Worm (Caenorhabditis elegans) whole organism, L3 larva: Measurements from ENCODE around the gene gpb-1.

Source experiments
- R02D3.7 ChIP-seq: fragments of 150-350 bp; optimal IDR thresholded peaks from 2 replicates; lab custom pipeline; 2014; ENCODE audit warnings: missing biosample characterization, missing genetic modification characterization
- ZK546.5 ChIP-seq: sonication (generic microtip); optimal IDR thresholded peaks from 2 replicates; lab custom pipeline; 2017; ENCODE audit warnings: missing biosample characterization, missing genetic modification characterization
- aly-2 ChIP-seq: fragments of 150-350 bp; optimal IDR thresholded peaks from 2 replicates; lab custom pipeline; 2014; ENCODE audit warnings: missing biosample characterization, missing genetic modification characterization
- ama-1 ChIP-seq: fragments of 150-350 bp; optimal IDR thresholded peaks from 2 replicates; lab custom pipeline; 2018
- ceh-28 ChIP-seq: fragments of 150-350 bp; optimal IDR thresholded peaks from 2 replicates; lab custom pipeline; 2014; ENCODE audit warnings: missing biosample characterization, missing genetic modification reagents, missing genetic modification characterization
- egl-5 ChIP-seq: fragments of 150-350 bp; optimal IDR thresholded peaks from 2 replicates; lab custom pipeline; 2017; ENCODE audit warnings: missing biosample characterization, missing genetic modification reagents, missing genetic modification characterization, inconsistent platforms
- elt-1 ChIP-seq: fragments of 150-350 bp; optimal IDR thresholded peaks from 2 replicates; lab custom pipeline; 2014; ENCODE audit warnings: missing biosample characterization, missing genetic modification characterization
- elt-2 ChIP-seq: sonication (generic microtip); optimal IDR thresholded peaks from 2 replicates; lab custom pipeline; 2016; ENCODE audit warnings: missing genetic modification reagents, mild to moderate bottlenecking, missing genetic modification characterization, missing compliant biosample characterization
- eor-1 ChIP-seq, 2 experiments: fragments of 150-350 bp; optimal IDR thresholded peaks; 2 replicates each; lab custom pipeline; 2014 to 2018; ENCODE audit warnings: missing biosample characterization in 2 of 2, missing genetic modification characterization in 2 of 2
- fkh-10 ChIP-seq: sonication (generic microtip); optimal IDR thresholded peaks from 2 replicates; lab custom pipeline; 2017; ENCODE audit warnings: missing biosample characterization, missing genetic modification reagents, missing genetic modification characterization
- fkh-2 ChIP-seq: fragments of 150-350 bp; optimal IDR thresholded peaks from 2 replicates; lab custom pipeline; 2014; ENCODE audit warnings: missing biosample characterization, missing genetic modification reagents, missing genetic modification characterization
- fos-1 ChIP-seq: fragments of 150-350 bp; optimal IDR thresholded peaks from 2 replicates; lab custom pipeline; 2014; ENCODE audit warnings: missing biosample characterization, missing genetic modification characterization
- hmg-11 ChIP-seq: sonication (generic microtip); optimal IDR thresholded peaks from 2 replicates; lab custom pipeline; 2016; ENCODE audit warnings: missing genetic modification characterization, missing compliant biosample characterization
- lin-15B ChIP-seq: fragments of 150-350 bp; optimal IDR thresholded peaks from 2 replicates; lab custom pipeline; 2014; ENCODE audit warnings: missing biosample characterization, missing genetic modification characterization
- lin-39 ChIP-seq: fragments of 150-350 bp; optimal IDR thresholded peaks from 2 replicates; lab custom pipeline; 2018; ENCODE audit warnings: missing biosample characterization, missing genetic modification reagents, missing genetic modification characterization
- mdl-1 ChIP-seq: fragments of 150-350 bp; optimal IDR thresholded peaks from 2 replicates; lab custom pipeline; 2014; ENCODE audit warnings: missing biosample characterization, missing genetic modification characterization
- mml-1 ChIP-seq: fragments of 150-350 bp; sonication (generic microtip); optimal IDR thresholded peaks from 3 replicates; lab custom pipeline; 2014; ENCODE audit warnings: missing biosample characterization, missing genetic modification characterization
- nfya-1 ChIP-seq: sonication (generic microtip); optimal IDR thresholded peaks from 2 replicates; lab custom pipeline; 2017; ENCODE audit warnings: missing genetic modification characterization, mild to moderate bottlenecking, missing compliant biosample characterization, antibody characterized with exemption, moderate library complexity; ENCODE audit not compliant: insufficient read depth
- nhr-11 ChIP-seq: fragments of 150-350 bp; optimal IDR thresholded peaks from 2 replicates; lab custom pipeline; 2014; ENCODE audit warnings: missing biosample characterization, missing genetic modification characterization
- nhr-23 ChIP-seq: fragments of 150-350 bp; optimal IDR thresholded peaks from 2 replicates; lab custom pipeline; 2014; ENCODE audit warnings: missing biosample characterization, missing genetic modification reagents, missing genetic modification characterization
- nhr-25 ChIP-seq: sonication (generic microtip); optimal IDR thresholded peaks from 2 replicates; lab custom pipeline; 2017; ENCODE audit warnings: missing biosample characterization, missing genetic modification characterization
- nhr-43 ChIP-seq: sonication (generic microtip); optimal IDR thresholded peaks from 2 replicates; lab custom pipeline; 2016; ENCODE audit warnings: mild to moderate bottlenecking, missing genetic modification characterization, missing compliant biosample characterization; ENCODE audit not compliant: poor library complexity, severe bottlenecking
- nhr-77 ChIP-seq: fragments of 150-350 bp; optimal IDR thresholded peaks from 2 replicates; lab custom pipeline; 2014; ENCODE audit warnings: missing biosample characterization, missing genetic modification characterization
- pha-4 ChIP-seq: fragments of 150-350 bp; optimal IDR thresholded peaks from 2 replicates; lab custom pipeline; 2014; ENCODE audit warnings: missing biosample characterization, missing genetic modification reagents, missing genetic modification characterization
- pqm-1 ChIP-seq: fragments of 150-350 bp; optimal IDR thresholded peaks from 2 replicates; lab custom pipeline; 2017; ENCODE audit warnings: missing biosample characterization, missing genetic modification characterization, inconsistent platforms
- sea-2 ChIP-seq: fragments of 150-350 bp; sonication (generic microtip); optimal IDR thresholded peaks from 4 replicates; lab custom pipeline; 2014; ENCODE audit warnings: missing biosample characterization, missing genetic modification reagents, missing genetic modification characterization
- skn-1 ChIP-seq: fragments of 150-350 bp; optimal IDR thresholded peaks from 2 replicates; lab custom pipeline; 2014; ENCODE audit warnings: missing biosample characterization, missing genetic modification characterization
- tbx-2 ChIP-seq: sonication (generic microtip); optimal IDR thresholded peaks from 2 replicates; lab custom pipeline; 2016; ENCODE audit warnings: mild to moderate bottlenecking, missing genetic modification characterization, missing compliant biosample characterization
- unc-62 ChIP-seq: fragments of 150-350 bp; sonication (generic microtip); optimal IDR thresholded peaks from 4 replicates; lab custom pipeline; 2014; ENCODE audit warnings: missing biosample characterization, missing genetic modification reagents, missing genetic modification characterization
- ztf-11 ChIP-seq: fragments of 150-350 bp; optimal IDR thresholded peaks from 2 replicates; lab custom pipeline; 2014; ENCODE audit warnings: missing biosample characterization, missing genetic modification characterization

gpb-1 gene

DNA sequence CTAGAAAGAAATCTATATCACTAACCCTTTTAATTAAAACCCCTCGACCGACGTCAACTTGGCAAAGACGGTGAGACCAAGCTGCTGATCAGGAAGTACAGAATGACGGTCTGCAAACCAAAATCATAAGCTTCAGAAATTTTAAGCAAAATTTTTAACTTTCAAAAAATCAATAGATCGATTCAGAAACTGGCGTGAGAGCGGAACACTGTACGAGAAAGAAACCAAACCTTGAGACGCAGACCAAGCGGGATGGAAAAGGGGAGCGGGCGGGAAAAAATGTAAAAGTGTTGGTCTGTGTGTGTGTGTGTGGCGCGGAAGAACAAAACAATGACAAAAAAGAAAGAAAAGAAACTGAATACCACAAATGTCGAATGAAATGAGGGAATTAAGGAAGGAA lies at the start of gene gpb-1, which contains the start of gene F44E5.17:
Gene gpb-1, minus strand, starts transcription at position 118 of the 400 bp plus-strand sequence.
Gene F44E5.17, minus strand, starts transcription at position 101 of the 400 bp plus-strand sequence.
- TF ChIP-seq aly-2 (tag; lab: Kevin White, UChicago): no peak
- TF ChIP-seq ceh-28 (tag; lab: Kevin White, UChicago): peak; percentile 29
- no peak for TF ChIP-seq pqm-1 (tag; lab: Kevin White, UChicago)
- TF ChIP-seq, all 47 proteins: peak for 1

DNA sequence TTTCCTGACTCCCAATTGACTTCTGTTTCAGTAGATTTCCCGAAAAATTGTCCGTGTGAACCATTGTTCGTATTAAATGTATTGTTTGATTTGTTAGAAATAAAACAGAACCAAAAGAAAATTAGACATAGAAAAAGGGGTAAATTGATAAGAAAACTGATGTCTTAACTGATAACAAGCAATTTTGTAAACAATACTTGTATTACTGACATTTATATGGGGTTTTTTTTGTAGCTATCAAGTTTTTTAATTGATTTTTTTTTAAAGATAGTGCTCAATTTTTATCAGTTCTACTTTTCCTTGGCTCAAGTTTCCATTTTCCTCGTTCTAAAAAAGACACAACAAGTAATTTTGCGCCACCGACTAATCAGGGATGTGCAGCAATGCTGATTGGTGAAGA lies 48.8 kb upstream of the gpb-1 start:
- TF ChIP-seq tbx-2: no peak
- peak; percentile 92 for TF ChIP-seq elt-2 (tag; lab: Kevin White, UChicago)
- peak; percentile 58 for TF ChIP-seq pqm-1 (tag; lab: Kevin White, UChicago)
- TF ChIP-seq sea-2 (GFP tag; lab: Kevin White, UChicago): no peak
- no peak for TF ChIP-seq mml-1
- peak; percentile 90 for TF ChIP-seq pha-4 (tag; lab: Kevin White, UChicago)
- no peak for TF ChIP-seq ama-1 (lab: Kevin White, UChicago)
- TF ChIP-seq ZK546.5 (tag; lab: Kevin White, UChicago): no peak
- no peak for TF ChIP-seq fkh-10 (GFP tag; lab: Kevin White, UChicago)
- TF ChIP-seq nhr-77: no peak

DNA sequence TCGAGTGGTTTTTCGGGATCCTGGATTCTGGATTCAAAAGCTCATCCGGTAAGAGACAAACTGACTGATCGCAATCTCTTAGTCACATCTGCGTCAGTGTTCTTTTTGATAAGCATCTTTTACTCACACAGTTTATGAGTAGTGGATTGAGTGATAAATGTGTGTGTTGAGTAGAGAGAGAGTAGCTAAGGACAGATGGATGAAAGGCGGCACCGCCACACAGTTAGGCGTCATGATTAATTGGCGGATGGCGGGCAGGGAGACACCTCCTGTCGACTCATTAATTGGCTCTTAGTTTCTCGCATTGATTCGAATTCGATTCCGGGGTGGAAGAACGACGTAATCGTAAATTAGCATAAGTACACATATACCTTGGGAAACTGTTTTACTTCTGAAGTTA lies 46.0 kb upstream of the gpb-1 start:
- TF ChIP-seq lin-39 (peak; percentile 44), pqm-1 (tag; lab: Kevin White, UChicago) (no peak)

DNA sequence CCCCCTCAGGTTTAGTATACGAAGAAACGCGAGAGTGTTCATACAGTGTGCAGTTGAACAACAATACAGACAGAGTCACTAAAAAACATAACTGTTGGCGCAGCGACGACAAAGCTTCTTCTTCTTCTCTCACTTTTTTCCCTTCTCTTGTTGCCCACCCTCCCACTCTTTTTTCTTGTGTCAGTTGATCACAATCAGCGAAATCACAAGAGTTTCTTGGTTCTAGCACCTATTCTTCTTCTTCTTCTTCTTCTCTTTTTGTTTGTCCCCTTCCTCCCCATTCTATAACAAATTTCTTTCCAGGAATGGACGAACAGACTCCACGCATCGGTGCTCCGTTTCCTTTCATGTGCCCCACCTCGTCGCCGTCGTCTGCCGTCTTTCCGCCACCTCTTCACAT lies 42.0 kb upstream of the gpb-1 start, which contains the start of gene F43G6.4:
Gene F43G6.4, plus strand, starts transcription at position 301 of the 400 bp plus-strand sequence.
- TF ChIP-seq lin-15B (tag; lab: Kevin White, UChicago): no peak

DNA sequence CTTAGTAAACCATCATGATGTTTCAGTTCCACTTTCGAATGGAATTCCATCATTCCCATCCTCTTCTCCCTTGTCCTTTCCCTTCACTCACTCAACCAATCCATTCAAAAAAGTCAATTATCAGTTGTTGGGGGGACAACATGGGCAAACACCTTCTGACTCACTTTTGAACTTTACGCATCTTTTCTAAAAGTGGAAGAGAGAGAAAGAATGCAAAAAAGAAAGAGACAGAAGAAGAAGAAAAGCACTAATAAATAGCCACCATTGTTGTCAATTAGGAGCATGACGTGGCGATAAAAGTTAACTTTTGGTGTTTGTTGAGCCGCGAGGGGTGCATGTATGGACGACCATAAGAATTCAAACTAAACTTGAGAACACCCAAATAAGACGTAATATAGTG lies 39.6 kb upstream of the gpb-1 start:
- peak; percentile 41 for TF ChIP-seq pha-4 (tag; lab: Kevin White, UChicago)
- no peak for TF ChIP-seq unc-62 (GFP tag; lab: Kevin White, UChicago)

- TF ChIP-seq pqm-1 (tag; lab: Kevin White, UChicago): no peak
- no peak for TF ChIP-seq fkh-2 (tag; lab: Kevin White, UChicago)
- TF ChIP-seq mml-1: no peak
- peak; percentile 55 for TF ChIP-seq pha-4 (tag; lab: Kevin White, UChicago)
- no peak for TF ChIP-seq hmg-11 (tag; lab: Kevin White, UChicago)
- TF ChIP-seq nfya-1 (tag; lab: Kevin White, UChicago): peak; percentile 21
- TF ChIP-seq mdl-1 (tag; lab: Kevin White, UChicago): no peak
- TF ChIP-seq R02D3.7 (tag; lab: Kevin White, UChicago): no peak
Observed at ce11 chrII:11782493-11782892, 34.1 kb upstream of the gpb-1 start, which contains the start of gene F43G6.16. Gene F43G6.16 (minus strand): TSS chrII:11782633.

DNA sequence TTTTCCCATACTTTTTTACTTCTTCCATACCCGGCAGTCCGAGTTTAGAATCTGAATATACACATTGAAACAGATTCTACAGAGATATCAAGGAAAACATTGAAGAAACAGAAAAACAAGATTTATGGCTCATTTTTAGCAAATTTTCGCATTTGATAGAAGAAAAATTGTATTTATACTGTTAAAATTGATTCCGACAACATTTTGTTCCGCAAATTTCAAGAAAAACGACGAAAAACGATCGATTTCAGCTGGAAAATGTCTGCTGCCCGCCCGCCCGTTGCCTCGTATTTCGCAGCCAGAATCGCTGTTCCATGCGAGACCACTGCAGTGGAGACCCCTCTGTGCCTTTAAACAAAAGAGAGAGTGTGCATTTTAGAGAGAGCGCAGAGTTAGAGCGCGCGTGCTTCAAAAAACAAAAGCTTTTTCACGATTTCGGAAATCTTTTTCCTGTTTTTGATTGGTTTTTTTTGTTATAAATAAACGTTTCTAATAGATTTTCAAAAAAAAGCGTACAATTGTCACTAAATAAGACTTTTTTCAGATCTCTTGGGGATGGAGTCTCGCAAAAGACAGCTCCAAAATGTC lies 29.6 kb upstream of the gpb-1 start, which contains the start of the genes patr-1 and dna-2:
Gene patr-1, minus strand, starts transcription at position 51 of the 588 bp plus-strand sequence.
Gene dna-2, plus strand, starts transcription at position 538 of the 588 bp plus-strand sequence.
- TF ChIP-seq nhr-23 (peak; percentile 48), pha-4 (tag; lab: Kevin White, UChicago) (peak; percentile 77), ztf-11 (tag; lab: Kevin White, UChicago) (no peak), egl-5 (tag; lab: Kevin White, UChicago) (peak; percentile 5), aly-2 (tag; lab: Kevin White, UChicago) (no peak), lin-39 (peak; percentile 24), eor-1 (tag; optimal IDR thresholded peaks at IDR 0.05; lab: Kevin White, UChicago) (no peak), mml-1 (no peak), elt-1 (tag; lab: Kevin White, UChicago) (no peak), nfya-1 (tag; lab: Kevin White, UChicago) (peak; percentile 85), elt-2 (tag; lab: Kevin White, UChicago) (peak; percentile 31), skn-1 (tag; lab: Kevin White, UChicago) (peak; percentile 45), nhr-43 (peak; percentile 19), fos-1 (tag; lab: Kevin White, UChicago) (no peak), nhr-25 (tag; lab: Kevin White, UChicago) (peak; percentile 49), lin-15B (tag; lab: Kevin White, UChicago) (peak; percentile 78), hmg-11 (tag; lab: Kevin White, UChicago) (peak; percentile 36), R02D3.7 (tag; lab: Kevin White, UChicago) (peak; percentile 43), nhr-11 (tag; lab: Kevin White, UChicago) (no peak)
